Fruit fly (Drosophila melanogaster): ENCODE results near the gene kdn.

DNA sequence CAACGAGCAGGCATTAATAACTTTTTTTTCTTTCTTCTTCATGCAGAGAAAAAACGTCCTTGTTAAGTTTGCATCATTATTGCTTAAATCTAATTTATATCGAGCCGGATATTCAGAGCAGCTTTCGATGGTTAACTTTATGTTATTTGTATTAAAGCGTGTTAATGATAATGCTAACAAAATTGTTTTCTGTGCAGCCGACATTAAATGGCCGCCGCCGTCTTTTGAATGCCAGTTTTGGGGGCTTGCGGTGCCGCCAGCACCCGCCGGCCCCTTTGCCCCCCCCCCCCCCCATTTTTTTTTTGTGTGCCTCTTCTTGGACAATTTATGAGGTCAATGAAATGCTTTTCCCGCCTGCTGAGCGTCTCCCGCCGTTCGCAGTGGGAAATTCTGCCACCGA, 38.9 kb upstream of the kdn start:
- TF ChIP-seq psq (optimal IDR thresholded peaks at IDR 0.05) = no peak
- TF ChIP-seq CG8478 (optimal IDR thresholded peaks at IDR 0.05) = no peak
- no peak for TF ChIP-seq EcR (GFP tag; optimal IDR thresholded peaks at IDR 0.05)
- TF ChIP-seq Dll (optimal IDR thresholded peaks at IDR 0.05) = no peak
- no peak for TF ChIP-seq usp (GFP tag; optimal IDR thresholded peaks at IDR 0.05)
